Worm (Caenorhabditis elegans): ENCODE results near the gene irld-48.

ce11 chrII:2996721-2997120 lies 40.9 kb downstream of the irld-48 start, which contains the start of gene lido-8:
- no peak for TF ChIP-seq Y56A3A.18 (GFP tag; IDR thresholded peaks at IDR 0.05)
- no peak for TF ChIP-seq bed-2 (GFP tag; IDR thresholded peaks at IDR 0.05)
- TF ChIP-seq nfyb-1 (GFP tag; IDR thresholded peaks at IDR 0.05) = no peak
- TF ChIP-seq dpl-1 (GFP tag; optimal IDR thresholded peaks at IDR 0.05) = no peak
- no peak for TF ChIP-seq lin-54 (GFP tag; optimal IDR thresholded peaks at IDR 0.05)
